Worm (Caenorhabditis elegans) whole organism, late embryonic: ENCODE results near the gene T25F10.1.

Source experiments
- T23F11.4 ChIP-seq: fragments of 200-800 bp; sonication (Bioruptor generic); optimal IDR thresholded peaks from 2 replicates; lab custom pipeline; 2018; ENCODE audit warnings: mild to moderate bottlenecking, missing genetic modification characterization, missing compliant biosample characterization
- ama-1 ChIP-seq: fragments of 150-350 bp; optimal IDR thresholded peaks from 2 replicates; lab custom pipeline; 2014
- ceh-31 ChIP-seq: sonication (generic microtip); optimal IDR thresholded peaks from 2 replicates; lab custom pipeline; 2016; ENCODE audit warnings: missing genetic modification characterization, missing compliant biosample characterization
- pqm-1 ChIP-seq: sonication (generic microtip); optimal IDR thresholded peaks from 2 replicates; lab custom pipeline; 2016; ENCODE audit warnings: missing genetic modification characterization, missing compliant biosample characterization
- sox-2 ChIP-seq: fragments of 200-800 bp; sonication (Bioruptor generic); IDR thresholded peaks from 2 replicates; pipeline ENCODE4 v1.3.6; 2022; ENCODE audit warnings: missing genetic modification reagents, missing genetic modification characterization, missing compliant biosample characterization
- unc-86 ChIP-seq: sonication (generic microtip); optimal IDR thresholded peaks from 2 replicates; lab custom pipeline; 2016; ENCODE audit warnings: missing genetic modification characterization, missing compliant biosample characterization

DNA sequence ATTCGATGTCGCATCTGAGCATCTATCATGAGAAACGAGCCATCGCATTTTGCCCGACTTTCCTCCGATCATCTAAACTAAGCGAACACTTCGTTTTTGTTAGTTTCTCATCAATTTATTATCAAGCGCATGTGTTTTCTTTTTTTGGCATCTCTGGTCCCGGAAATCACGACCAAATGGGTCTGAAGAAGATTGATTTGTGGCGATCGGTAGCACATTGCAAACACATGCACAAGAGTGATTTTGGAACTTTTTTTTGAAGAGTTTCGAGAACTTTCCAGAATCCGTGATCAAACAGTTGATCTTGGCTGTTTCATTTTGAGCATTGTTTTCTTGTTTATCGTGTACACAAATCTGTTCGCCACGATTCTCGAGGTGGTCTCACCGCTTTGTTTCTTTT is 15.0 kb upstream of the T25F10.1 start:
- no peak for TF ChIP-seq sox-2 (GFP tag; lab: Robert Waterston, UW)
- no peak for TF ChIP-seq T23F11.4 (GFP tag; lab: Kevin White, UChicago)
- TF ChIP-seq pqm-1 = no peak
- no peak for TF ChIP-seq unc-86 (tag; lab: Kevin White, UChicago)
- no peak for TF ChIP-seq ama-1 (lab: Kevin White, UChicago)
- TF ChIP-seq ceh-31 (tag; lab: Kevin White, UChicago) = no peak
